Fruit fly (Drosophila melanogaster): ENCODE results near the gene CG9192.

DNA sequence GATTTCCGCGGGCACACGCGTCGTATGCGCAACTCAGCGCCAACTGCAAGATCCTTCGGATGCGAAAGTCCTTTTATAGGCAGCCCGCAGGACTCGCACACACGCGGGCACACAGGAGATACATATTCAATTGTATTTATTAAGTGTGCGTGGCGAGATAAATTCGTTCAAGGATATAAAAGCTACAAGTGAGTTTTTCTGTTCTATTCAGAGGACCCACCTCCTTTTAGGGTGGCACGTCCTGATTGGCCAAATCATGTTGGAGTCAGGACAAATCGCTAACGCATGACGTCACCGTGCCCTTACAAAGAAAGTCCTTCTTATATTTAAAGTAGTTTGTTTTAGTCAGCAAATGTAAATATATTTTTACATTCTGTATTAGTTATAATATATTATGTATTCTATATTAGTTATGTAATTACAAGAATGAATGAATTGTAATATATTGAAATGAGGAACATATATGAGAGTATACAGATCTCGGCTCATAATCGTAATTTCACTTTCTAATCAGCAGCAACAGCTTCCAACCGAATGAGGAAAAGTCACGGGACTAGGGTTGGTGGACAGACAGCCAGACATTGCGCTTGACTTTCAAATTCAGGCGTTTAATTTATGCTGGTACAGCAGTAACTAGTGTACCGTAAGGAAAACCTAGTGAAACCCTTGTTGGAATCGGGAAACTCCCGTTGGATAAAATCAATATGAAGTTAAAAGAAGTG lies 44.8 kb downstream of the CG9192 start, which contains the start of gene Trhn:
- TF ChIP-seq Kr (GFP tag; optimal IDR thresholded peaks at IDR 0.05) (no peak), aop (GFP tag; IDR thresholded peaks at IDR 0.05) (no peak), YL-1 (GFP tag; optimal IDR thresholded peaks at IDR 0.05) (no peak), Hr78 (GFP tag; optimal IDR thresholded peaks at IDR 0.05) (no peak), CG17361 (GFP tag; IDR thresholded peaks at IDR 0.05) (no peak), CG12744 (GFP tag; optimal IDR thresholded peaks at IDR 0.05) (no peak), CG4360 (GFP tag; IDR thresholded peaks at IDR 0.05) (no peak), ERR (GFP tag; optimal IDR thresholded peaks at IDR 0.05) (no peak), CG32772 (GFP tag; IDR thresholded peaks at IDR 0.05) (no peak), CG13775 (GFP tag; optimal IDR thresholded peaks at IDR 0.05) (no peak), Scr (GFP tag; IDR thresholded peaks at IDR 0.05; ENCODE audit: partially characterized antibody) (no peak), CG4617 (GFP tag; optimal IDR thresholded peaks at IDR 0.05; ENCODE audit: borderline replicate concordance) (no peak), salm (tag; optimal IDR thresholded peaks at IDR 0.05) (no peak)

Measured in whole organism, embryonic.